Fruit fly (Drosophila melanogaster) whole organism, embryonic: ENCODE data around the gene CG42792.

Experiments
- Adf1 ChIP-seq: fragments of 200-800 bp; sonication (Bioruptor generic); IDR thresholded peaks from 2 replicates; pipeline ENCODE4 v1.3.6; 2022; ENCODE audit warnings: missing biosample characterization, missing genetic modification characterization
- Bgb ChIP-seq: fragments of 200-800 bp; sonication (Bioruptor generic); IDR thresholded peaks from 2 replicates; pipeline ENCODE4 v1.3.6; 2022; ENCODE audit warnings: missing biosample characterization, missing genetic modification characterization; ENCODE audit not compliant: partially characterized antibody
- CG10321 ChIP-seq: fragments of 200-800 bp; sonication (Bioruptor generic); IDR thresholded peaks from 2 replicates; pipeline ENCODE4 v1.3.6; 2022; ENCODE audit warnings: missing biosample characterization, missing genetic modification characterization
- CG1233 ChIP-seq: fragments of 200-800 bp; sonication (Bioruptor generic); optimal IDR thresholded peaks from 4 replicates; lab custom pipeline; 2018; ENCODE audit warnings: missing biosample characterization, mild to moderate bottlenecking, missing genetic modification characterization
- CG12659 ChIP-seq: fragments of 200-800 bp; sonication (Bioruptor generic); optimal IDR thresholded peaks from 3 replicates; lab custom pipeline; 2017; ENCODE audit warnings: mild to moderate bottlenecking, missing biosample characterization, missing genetic modification reagents, missing genetic modification characterization
- CG13287 ChIP-seq: fragments of 200-800 bp; sonication (Bioruptor generic); IDR thresholded peaks from 2 replicates; pipeline ENCODE4 v1.3.6; 2022; ENCODE audit warnings: missing biosample characterization, missing genetic modification characterization; ENCODE audit not compliant: partially characterized antibody
- CG15073 ChIP-seq: fragments of 200-800 bp; sonication (Bioruptor generic); optimal IDR thresholded peaks from 2 replicates; lab custom pipeline; 2016; ENCODE audit warnings: missing biosample characterization, missing genetic modification characterization
- CG15601 ChIP-seq: fragments of 200-800 bp; sonication (Bioruptor generic); optimal IDR thresholded peaks from 3 replicates; lab custom pipeline; 2019; ENCODE audit warnings: missing biosample characterization, mild to moderate bottlenecking, missing genetic modification characterization, moderate library complexity
- CG2129 ChIP-seq: fragments of 200-800 bp; sonication (Bioruptor generic); IDR thresholded peaks from 2 replicates; pipeline ENCODE4 v1.3.6; 2022; ENCODE audit warnings: missing biosample characterization, missing genetic modification characterization; ENCODE audit not compliant: partially characterized antibody
- CG3065 ChIP-seq: fragments of 200-800 bp; sonication (Bioruptor generic); optimal IDR thresholded peaks from 2 replicates; lab custom pipeline; 2016; ENCODE audit warnings: missing biosample characterization, missing genetic modification characterization
- CG32532 ChIP-seq: fragments of 200-800 bp; sonication (Bioruptor generic); IDR thresholded peaks from 2 replicates; pipeline ENCODE4 v1.3.6; 2022; ENCODE audit warnings: missing biosample characterization, missing genetic modification characterization
- CG3407 ChIP-seq: fragments of 200-800 bp; sonication (Bioruptor generic); optimal IDR thresholded peaks from 2 replicates; lab custom pipeline; 2018; ENCODE audit warnings: missing biosample characterization, mild to moderate bottlenecking, missing genetic modification characterization
- CG34376 ChIP-seq: fragments of 200-800 bp; sonication (Bioruptor generic); optimal IDR thresholded peaks from 2 replicates; lab custom pipeline; 2018; ENCODE audit warnings: missing biosample characterization, mild to moderate bottlenecking, missing genetic modification characterization
- CG4404 ChIP-seq: fragments of 200-800 bp; sonication (Bioruptor generic); IDR thresholded peaks from 2 replicates; pipeline ENCODE4 v1.3.6; 2022; ENCODE audit warnings: missing biosample characterization, missing genetic modification characterization
- CG6175 ChIP-seq: fragments of 200-800 bp; sonication (Bioruptor generic); IDR thresholded peaks from 3 replicates; pipeline ENCODE4 v1.3.6; 2022; ENCODE audit warnings: missing biosample characterization, missing genetic modification characterization
- CG6689 ChIP-seq: fragments of 200-800 bp; sonication (Bioruptor generic); IDR thresholded peaks from 2 replicates; pipeline ENCODE4 v1.3.6; 2022; ENCODE audit warnings: missing biosample characterization, missing genetic modification characterization
- CG7357 ChIP-seq: fragments of 200-800 bp; sonication (Bioruptor generic); IDR thresholded peaks from 3 replicates; pipeline ENCODE4 v1.3.6; 2022; ENCODE audit warnings: missing biosample characterization, missing genetic modification characterization
- CG7839 ChIP-seq: fragments of 200-800 bp; sonication (Bioruptor generic); optimal IDR thresholded peaks from 3 replicates; lab custom pipeline; 2018; ENCODE audit warnings: missing biosample characterization, mild to moderate bottlenecking, missing genetic modification characterization, moderate library complexity
- CG8290 ChIP-seq, 3 experiments: fragments of 200-800 bp; sonication (Bioruptor generic); optimal IDR thresholded peaks; 2 replicates each; lab custom pipeline; 2016 to 2019; ENCODE audit warnings: missing biosample characterization in 3 of 3, missing genetic modification characterization in 3 of 3, mild to moderate bottlenecking in 2 of 3, moderate library complexity in 1 of 3
- CG8388 ChIP-seq: fragments of 200-800 bp; sonication (Bioruptor generic); optimal IDR thresholded peaks from 2 replicates; lab custom pipeline; 2019; ENCODE audit warnings: missing biosample characterization, mild to moderate bottlenecking, missing genetic modification characterization, moderate library complexity
- Fer2 ChIP-seq: fragments of 200-800 bp; sonication (Bioruptor generic); optimal IDR thresholded peaks from 2 replicates; lab custom pipeline; 2018; ENCODE audit warnings: missing biosample characterization, mild to moderate bottlenecking, missing genetic modification characterization, moderate library complexity
- Fer3 ChIP-seq: fragments of 200-800 bp; sonication (Bioruptor generic); optimal IDR thresholded peaks from 2 replicates; lab custom pipeline; 2018; ENCODE audit warnings: missing biosample characterization, mild to moderate bottlenecking, missing genetic modification characterization, moderate library complexity
- Gug ChIP-seq: fragments of 200-800 bp; sonication (Bioruptor generic); IDR thresholded peaks from 4 replicates; pipeline ENCODE4 v1.3.6; 2022; ENCODE audit warnings: missing biosample characterization, missing genetic modification characterization
- Hey ChIP-seq: fragments of 200-800 bp; sonication (Bioruptor generic); optimal IDR thresholded peaks from 3 replicates; lab custom pipeline; 2018; ENCODE audit warnings: missing biosample characterization, mild to moderate bottlenecking, missing genetic modification characterization
- MESR4 ChIP-seq: fragments of 200-800 bp; sonication (Bioruptor generic); optimal IDR thresholded peaks from 2 replicates; lab custom pipeline; 2018; ENCODE audit warnings: missing biosample characterization, mild to moderate bottlenecking, missing genetic modification characterization, moderate library complexity
- NK7.1 ChIP-seq: fragments of 200-800 bp; sonication (Bioruptor generic); optimal IDR thresholded peaks from 3 replicates; lab custom pipeline; 2016; ENCODE audit warnings: missing biosample characterization, missing genetic modification characterization
- Nf-YA ChIP-seq: fragments of 200-800 bp; sonication (Bioruptor generic); IDR thresholded peaks from 2 replicates; pipeline ENCODE4 v1.3.6; 2022; ENCODE audit warnings: missing biosample characterization, missing genetic modification characterization
- Trl ChIP-seq, 3 experiments: fragments of >200 bp in 2 of 3; fragments of 200-800 bp in 1 of 3; sonication (Bioruptor generic) in 1 of 3; optimal IDR thresholded peaks; 2 replicates in 1 of 3; 3 replicates in 2 of 3; lab custom pipeline; 2016 to 2017; ENCODE audit warnings: missing biosample characterization in 1 of 3, missing genetic modification characterization in 1 of 3
- aop ChIP-seq: fragments of 200-800 bp; sonication (Bioruptor generic); IDR thresholded peaks from 2 replicates; pipeline ENCODE4 v1.3.6; 2022; ENCODE audit warnings: missing biosample characterization, missing genetic modification characterization
- cad ChIP-seq: fragments of >200 bp; optimal IDR thresholded peaks from 2 replicates; lab custom pipeline; 2017; ENCODE audit warnings: missing biosample characterization, missing genetic modification characterization
- chinmo ChIP-seq: fragments of 200-800 bp; sonication (Bioruptor generic); IDR thresholded peaks from 4 replicates; pipeline ENCODE4 v1.3.6; 2022; ENCODE audit warnings: missing biosample characterization, missing genetic modification characterization; ENCODE audit not compliant: partially characterized antibody
- cwo ChIP-seq: fragments of 200-800 bp; sonication (Bioruptor generic); optimal IDR thresholded peaks from 3 replicates; lab custom pipeline; 2017; ENCODE audit warnings: missing biosample characterization, missing genetic modification characterization, mild to moderate bottlenecking, moderate library complexity, missing genetic modification reagents
- dysf ChIP-seq: fragments of 200-800 bp; sonication (Bioruptor generic); IDR thresholded peaks from 3 replicates; pipeline ENCODE4 v1.3.6; 2022; ENCODE audit warnings: missing biosample characterization, missing genetic modification characterization
- exex ChIP-seq: fragments of 200-800 bp; sonication (Bioruptor generic); optimal IDR thresholded peaks from 4 replicates; lab custom pipeline; 2018; ENCODE audit warnings: missing biosample characterization, mild to moderate bottlenecking, missing genetic modification characterization, moderate library complexity
- grau ChIP-seq: fragments of 200-800 bp; optimal IDR thresholded peaks from 3 replicates; lab custom pipeline; 2019; ENCODE audit warnings: missing biosample characterization, mild to moderate bottlenecking, missing genetic modification characterization, moderate library complexity
- gsb-n ChIP-seq: fragments of 200-800 bp; sonication (Bioruptor generic); optimal IDR thresholded peaks from 3 replicates; lab custom pipeline; 2018; ENCODE audit warnings: missing biosample characterization, mild to moderate bottlenecking, missing genetic modification characterization
- jigr1 ChIP-seq: fragments of 200-800 bp; sonication (Bioruptor generic); IDR thresholded peaks from 3 replicates; pipeline ENCODE4 v1.3.6; 2022; ENCODE audit warnings: missing biosample characterization, missing genetic modification characterization
- mirr ChIP-seq: fragments of 200-800 bp; sonication (Bioruptor generic); optimal IDR thresholded peaks from 3 replicates; lab custom pipeline; 2018; ENCODE audit warnings: missing biosample characterization, mild to moderate bottlenecking, missing genetic modification characterization
- pfk ChIP-seq: fragments of 200-800 bp; sonication (Bioruptor generic); optimal IDR thresholded peaks from 2 replicates; lab custom pipeline; 2018; ENCODE audit warnings: missing biosample characterization, mild to moderate bottlenecking, missing genetic modification characterization, moderate library complexity
- psq ChIP-seq: fragments of 200-800 bp; sonication (Bioruptor generic); optimal IDR thresholded peaks from 2 replicates; lab custom pipeline; 2017; ENCODE audit warnings: missing biosample characterization, missing genetic modification characterization
- row ChIP-seq: fragments of 200-800 bp; sonication (Bioruptor generic); IDR thresholded peaks from 3 replicates; pipeline ENCODE4 v1.3.6; 2022; ENCODE audit warnings: missing biosample characterization, missing genetic modification characterization
- sc ChIP-seq, 3 experiments: fragments of >200 bp in 2 of 3; fragments of 200-800 bp in 1 of 3; sonication (Bioruptor generic) in 1 of 3; optimal IDR thresholded peaks; 2 replicates in 2 of 3; 3 replicates in 1 of 3; lab custom pipeline; 2017; ENCODE audit warnings: mild to moderate bottlenecking in 1 of 3, missing biosample characterization in 1 of 3, missing genetic modification characterization in 1 of 3, missing genetic modification reagents in 1 of 3
- sob ChIP-seq: fragments of 200-800 bp; sonication (Bioruptor generic); IDR thresholded peaks from 2 replicates; pipeline ENCODE4 v1.3.6; 2022; ENCODE audit warnings: missing biosample characterization, missing genetic modification characterization
- sug ChIP-seq: fragments of 200-800 bp; optimal IDR thresholded peaks from 2 replicates; lab custom pipeline; 2019; ENCODE audit warnings: missing biosample characterization, mild to moderate bottlenecking, missing genetic modification characterization, moderate library complexity
- ttk ChIP-seq: fragments of 200-800 bp; sonication (Bioruptor generic); IDR thresholded peaks from 2 replicates; pipeline ENCODE4 v2.1.2; 2022; ENCODE audit warnings: missing biosample characterization, missing genetic modification characterization
- tup ChIP-seq: fragments of 200-800 bp; sonication (Bioruptor generic); optimal IDR thresholded peaks from 2 replicates; lab custom pipeline; 2016; ENCODE audit warnings: missing biosample characterization, mild to moderate bottlenecking, missing genetic modification characterization, moderate library complexity
- wor ChIP-seq: fragments of 200-800 bp; sonication (Bioruptor generic); IDR thresholded peaks from 2 replicates; pipeline ENCODE4 v1.3.6; 2022; ENCODE audit warnings: missing biosample characterization, missing genetic modification characterization
- zen ChIP-seq: fragments of 200-800 bp; sonication (Bioruptor generic); optimal IDR thresholded peaks from 3 replicates; lab custom pipeline; 2018; ENCODE audit warnings: missing biosample characterization, mild to moderate bottlenecking, missing genetic modification characterization, moderate library complexity

The CG42792 gene

DNA sequence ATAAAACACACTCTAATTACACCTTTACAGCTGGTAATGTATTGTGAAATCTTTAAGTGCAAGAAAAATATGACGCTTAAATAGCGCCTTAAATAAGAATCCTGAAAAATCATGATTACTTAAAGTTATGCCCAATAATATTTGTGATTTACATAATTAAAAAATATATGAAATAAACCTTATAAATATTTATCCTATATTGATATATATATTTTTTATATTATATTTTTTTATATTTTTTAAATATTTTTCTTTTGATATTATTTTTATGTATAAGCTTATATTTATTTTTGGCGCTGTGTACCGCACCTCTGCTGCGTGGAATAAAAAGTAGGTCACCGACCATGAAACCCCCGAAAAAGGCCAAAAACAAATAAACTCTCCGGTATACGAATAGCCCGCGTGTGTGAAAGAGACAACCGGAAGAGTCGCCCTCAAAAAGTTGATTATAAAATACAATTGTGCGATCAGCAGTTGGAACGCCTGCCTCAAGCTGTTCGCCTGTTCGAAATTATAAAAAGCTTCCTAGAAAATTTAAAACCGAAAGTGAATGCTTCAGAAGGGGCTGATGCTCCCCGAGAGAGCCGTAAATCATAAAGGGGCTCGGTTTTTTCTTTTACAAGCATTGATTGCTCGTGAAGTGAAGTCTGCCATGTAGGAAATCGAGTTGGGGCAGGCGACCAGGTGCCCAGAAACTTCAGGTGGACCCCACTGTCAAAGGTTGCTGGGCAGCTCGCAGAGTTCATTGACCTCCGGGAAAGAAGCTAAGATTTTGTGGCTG, 43.4 kb upstream of the CG42792 start (continued):
- TF ChIP-seq psq: no peak
- peak; percentile 88 for TF ChIP-seq CG34376
- TF ChIP-seq pfk (GFP tag; lab: Kevin White, UChicago): peak; percentile 41
- peak; percentile 11 for TF ChIP-seq Fer2 (tag; lab: Kevin White, UChicago)
- TF ChIP-seq grau (tag; lab: Kevin White, UChicago): peak; percentile 73
- TF ChIP-seq CG2129: no peak
- peak; percentile 44 for TF ChIP-seq CG6689 (GFP tag; lab: Robert Waterston, UW)
- TF ChIP-seq dysf (GFP tag; lab: Robert Waterston, UW): peak; percentile 46; the same call in 1 of the 3 replicates
- TF ChIP-seq mirr (GFP tag; lab: Kevin White, UChicago): peak; percentile 82
- no peak for TF ChIP-seq cad (GFP tag; lab: Kevin White, UChicago)
- peak; percentile 24 for TF ChIP-seq CG1233
- TF ChIP-seq gsb-n: peak; percentile 77
- TF ChIP-seq exex (tag; lab: Kevin White, UChicago): peak; percentile 72
- TF ChIP-seq NK7.1 (GFP tag; lab: Kevin White, UChicago): no peak
- TF ChIP-seq sob (GFP tag; lab: Robert Waterston, UW): peak; percentile 40
- TF ChIP-seq CG13287 (GFP tag; lab: Robert Waterston, UW): peak; percentile 52; the same call in 1 of the 2 replicates
- TF ChIP-seq ttk: peak; percentile 30; the same call in 1 of the 2 replicates
- TF ChIP-seq cwo (GFP tag; lab: Kevin White, UChicago): peak; percentile 73
- TF ChIP-seq CG12659 (GFP tag; lab: Kevin White, UChicago): peak; percentile 44
- peak; percentile 70; the same call in 2 of the 3 replicates for TF ChIP-seq CG6175 (GFP tag; lab: Robert Waterston, UW)
- TF ChIP-seq Fer3: peak; percentile 36
- peak; percentile 72 for TF ChIP-seq CG8388 (GFP tag; lab: Kevin White, UChicago)
- peak; percentile 26 for TF ChIP-seq CG15601 (tag; lab: Kevin White, UChicago)
- TF ChIP-seq CG4404 (GFP tag; lab: Robert Waterston, UW): no peak
- no peak for TF ChIP-seq sc (optimal IDR thresholded peaks at IDR 0.05; lab: Kevin White, UChicago)
- peak; percentile 38 for TF ChIP-seq sc (GFP tag; optimal IDR thresholded peaks at IDR 0.05; lab: Kevin White, UChicago)
- 0 out of 2 replicates have a peak, but pooled peaks have one; percentile 11 for TF ChIP-seq wor (GFP tag; lab: Robert Waterston, UW)
- peak; percentile 29; the same call in 1 of the 2 replicates for TF ChIP-seq Bgb (GFP tag; lab: Robert Waterston, UW)
- peak; percentile 93 for TF ChIP-seq sug (tag; lab: Kevin White, UChicago)
- TF ChIP-seq Adf1 (GFP tag; lab: Robert Waterston, UW): peak; percentile 72
- TF ChIP-seq Hey (tag; lab: Kevin White, UChicago): peak; percentile 15
- peak; percentile 86 for TF ChIP-seq aop
- no peak for TF ChIP-seq CG15073 (GFP tag; lab: Kevin White, UChicago)
- TF ChIP-seq CG10321: peak; percentile 95
- TF ChIP-seq, all 482 proteins: peak for 202

DNA sequence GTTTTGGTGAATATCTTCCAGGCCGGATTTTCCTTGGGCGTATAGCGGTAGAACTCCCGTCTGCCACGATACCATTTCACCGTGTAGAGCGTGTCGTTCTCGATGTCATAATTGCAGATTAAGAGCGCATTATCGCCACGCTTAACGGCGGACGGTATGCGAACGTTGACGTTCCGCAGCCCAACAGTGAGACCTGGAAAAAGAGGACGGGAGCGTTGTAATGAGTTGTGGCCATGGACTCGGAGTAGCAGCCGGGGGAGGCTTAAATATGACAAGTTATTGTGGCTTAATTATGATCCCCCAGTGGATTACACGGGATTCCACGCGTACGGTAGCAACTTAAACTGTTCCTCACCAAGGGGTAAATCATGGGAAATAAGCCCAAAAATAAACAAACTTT, 42.8 kb upstream of the CG42792 start:
- TF ChIP-seq CG7839 (tag; lab: Kevin White, UChicago) (no peak), zen (no peak), CG7357 (peak; percentile 30; the same call in 1 of the 3 replicates), CG32532 (GFP tag; lab: Robert Waterston, UW) (0 out of 2 replicates have a peak, but pooled peaks have one; percentile 12), chinmo (GFP tag; lab: Robert Waterston, UW) (0 out of 4 replicates have a peak, but pooled peaks have one; percentile 35), Gug (GFP tag; lab: Robert Waterston, UW) (peak; percentile 35; the same call in 1 of the 4 replicates), Nf-YA (GFP tag; lab: Robert Waterston, UW) (no peak), CG3065 (GFP tag; lab: Kevin White, UChicago) (no peak), tup (no peak), row (GFP tag; lab: Robert Waterston, UW) (peak; percentile 58; the same call in 2 of the 3 replicates), jigr1 (GFP tag; lab: Robert Waterston, UW) (0 out of 3 replicates have a peak, but pooled peaks have one; percentile 36), CG8290 (GFP tag; optimal IDR thresholded peaks at IDR 0.05; lab: Kevin White, UChicago) (no peak), CG8290 (tag; optimal IDR thresholded peaks at IDR 0.05; lab: Kevin White, UChicago) (peak in 1 of 2 experiments; percentile 47), Trl (optimal IDR thresholded peaks at IDR 0.05; lab: Kevin White, UChicago) (no peak), Trl (GFP tag; optimal IDR thresholded peaks at IDR 0.05; lab: Kevin White, UChicago) (no peak), MESR4 (GFP tag; lab: Kevin White, UChicago) (no peak), CG3407 (GFP tag; lab: Kevin White, UChicago) (no peak)
